Fruit fly (Drosophila melanogaster) whole organism, wandering third instar larva: ENCODE results near the gene CG4042.
A peak's percentile ranks its signal among the peaks of the same experiment; 100 is the strongest.

Experiments used
- Abd-B ChIP-seq: fragments of >200 bp; optimal IDR thresholded peaks from 2 replicates; lab custom pipeline; 2017; ENCODE audit warnings: missing biosample characterization, missing genetic modification characterization
- CG32264 ChIP-seq: fragments of 200-800 bp; sonication (Bioruptor generic); optimal IDR thresholded peaks from 2 replicates; lab custom pipeline; 2016; ENCODE audit warnings: missing biosample characterization, missing genetic modification characterization
- CG9705 ChIP-seq: fragments of 200-800 bp; sonication (Bioruptor generic); optimal IDR thresholded peaks from 2 replicates; lab custom pipeline; 2018; ENCODE audit warnings: missing biosample characterization, mild to moderate bottlenecking, missing genetic modification characterization
- CrebA ChIP-seq: fragments of 200-800 bp; sonication (Bioruptor generic); optimal IDR thresholded peaks from 2 replicates; lab custom pipeline; 2016; ENCODE audit warnings: missing biosample characterization, mild to moderate bottlenecking, missing genetic modification characterization, borderline replicate concordance
- Dfd ChIP-seq: fragments of >200 bp; optimal IDR thresholded peaks from 2 replicates; lab custom pipeline; 2017; ENCODE audit warnings: missing biosample characterization, missing genetic modification characterization
- Dif ChIP-seq: fragments of 200-275, 200-300 bp; sonication (Bioruptor generic); optimal IDR thresholded peaks from 2 replicates; lab custom pipeline; 2018; ENCODE audit warnings: missing biosample characterization, missing genetic modification characterization; ENCODE audit not compliant: partially characterized antibody
- GATAd ChIP-seq: sonication (Bioruptor generic); optimal IDR thresholded peaks from 2 replicates; lab custom pipeline; 2016; ENCODE audit warnings: missing biosample characterization, missing genetic modification characterization
- HLH106 ChIP-seq: fragments of 200-800 bp; optimal IDR thresholded peaks from 3 replicates; lab custom pipeline; 2019; ENCODE audit warnings: missing biosample characterization, mild to moderate bottlenecking, missing genetic modification characterization, moderate library complexity
- Hnf4 ChIP-seq: fragments of 200-800 bp; sonication (Bioruptor generic); optimal IDR thresholded peaks from 2 replicates; lab custom pipeline; 2016; ENCODE audit warnings: missing biosample characterization, mild to moderate bottlenecking, missing genetic modification characterization
- Hr78 ChIP-seq: fragments of >200 bp; optimal IDR thresholded peaks from 2 replicates; lab custom pipeline; 2017; ENCODE audit warnings: missing biosample characterization, missing genetic modification characterization
- Jra ChIP-seq: sonication (Bioruptor generic); optimal IDR thresholded peaks from 2 replicates; lab custom pipeline; 2016; ENCODE audit warnings: missing biosample characterization, missing genetic modification characterization
- Mio ChIP-seq: sonication (Bioruptor generic); optimal IDR thresholded peaks from 2 replicates; lab custom pipeline; 2016; ENCODE audit warnings: missing biosample characterization, missing genetic modification characterization
- Myc ChIP-seq: fragments of >200 bp; optimal IDR thresholded peaks from 2 replicates; lab custom pipeline; 2017
- N ChIP-seq: fragments of >200 bp; optimal IDR thresholded peaks from 2 replicates; lab custom pipeline; 2018; ENCODE audit warnings: missing biosample characterization, missing external identifiers, missing genetic modification characterization
- Sp1 ChIP-seq: fragments of 200-800 bp; sonication (Bioruptor generic); optimal IDR thresholded peaks from 3 replicates; lab custom pipeline; 2019; ENCODE audit warnings: missing biosample characterization, mild to moderate bottlenecking, missing genetic modification characterization, moderate library complexity
- Vsx2 ChIP-seq: fragments of 200-300, 225-300 bp; sonication (Bioruptor generic); optimal IDR thresholded peaks from 2 replicates; lab custom pipeline; 2018; ENCODE audit warnings: missing biosample characterization, missing genetic modification characterization; ENCODE audit not compliant: partially characterized antibody
- br ChIP-seq: fragments of 200-800 bp; sonication (Bioruptor generic); optimal IDR thresholded peaks from 2 replicates; lab custom pipeline; 2016; ENCODE audit warnings: missing biosample characterization, missing genetic modification characterization
- brk ChIP-seq: fragments of 200-800 bp; sonication (Bioruptor generic); optimal IDR thresholded peaks from 2 replicates; lab custom pipeline; 2016; ENCODE audit warnings: missing biosample characterization, mild to moderate bottlenecking, missing genetic modification characterization
- dl ChIP-seq, 2 experiments: fragments of 175-275, 200-275 bp in 1 of 2; fragments of 200-275 bp in 1 of 2; sonication (Bioruptor generic); optimal IDR thresholded peaks; lab custom pipeline; 2018; ENCODE audit warnings: mild to moderate bottlenecking in 2 of 2, missing biosample characterization in 2 of 2, missing genetic modification characterization in 2 of 2, moderate library complexity in 2 of 2; ENCODE audit not compliant: partially characterized antibody in 2 of 2, insufficient read depth in 1 of 2
- dmrt93B ChIP-seq: fragments of 200-800 bp; sonication (Bioruptor generic); optimal IDR thresholded peaks from 2 replicates; lab custom pipeline; 2018; ENCODE audit warnings: missing biosample characterization, mild to moderate bottlenecking, missing genetic modification characterization
- dsf ChIP-seq: sonication (Bioruptor generic); optimal IDR thresholded peaks from 2 replicates; lab custom pipeline; 2016; ENCODE audit warnings: missing biosample characterization, missing genetic modification characterization, borderline replicate concordance
- foxo ChIP-seq, 2 experiments: fragments of 200-800 bp; sonication (Bioruptor generic); optimal IDR thresholded peaks; 2 replicates in 1 of 2; 3 replicates in 1 of 2; lab custom pipeline; 2016 to 2017; ENCODE audit warnings: missing biosample characterization in 2 of 2, missing genetic modification characterization in 2 of 2
- fru ChIP-seq: fragments of 200-800 bp; sonication (Bioruptor generic); optimal IDR thresholded peaks from 3 replicates; lab custom pipeline; 2016; ENCODE audit warnings: missing biosample characterization, mild to moderate bottlenecking, missing genetic modification characterization
- lola ChIP-seq: fragments of >200 bp; optimal IDR thresholded peaks from 2 replicates; lab custom pipeline; 2017; ENCODE audit warnings: missing biosample characterization, missing genetic modification characterization
- pan ChIP-seq: fragments of >200 bp; optimal IDR thresholded peaks from 2 replicates; lab custom pipeline; 2017
- rgr ChIP-seq: fragments of 200-800 bp; sonication (Bioruptor generic); optimal IDR thresholded peaks from 3 replicates; lab custom pipeline; 2016; ENCODE audit warnings: missing biosample characterization, mild to moderate bottlenecking, missing genetic modification characterization
- sage ChIP-seq: fragments of 200-800 bp; sonication (Bioruptor generic); optimal IDR thresholded peaks from 2 replicates; lab custom pipeline; 2016; ENCODE audit warnings: missing biosample characterization, mild to moderate bottlenecking, missing genetic modification characterization
- sv ChIP-seq: fragments of 200-800 bp; sonication (Bioruptor generic); optimal IDR thresholded peaks from 3 replicates; lab custom pipeline; 2016; ENCODE audit warnings: missing biosample characterization, missing genetic modification characterization
- tai ChIP-seq: sonication (Bioruptor generic); optimal IDR thresholded peaks from 2 replicates; lab custom pipeline; 2016; ENCODE audit warnings: missing biosample characterization, missing genetic modification characterization
- usp ChIP-seq: fragments of >200 bp; optimal IDR thresholded peaks from 2 replicates; lab custom pipeline; 2017; ENCODE audit warnings: missing biosample characterization, missing genetic modification characterization
- woc ChIP-seq: sonication (Bioruptor generic); optimal IDR thresholded peaks from 2 replicates; lab custom pipeline; 2016; ENCODE audit warnings: missing biosample characterization, mild to moderate bottlenecking, missing genetic modification characterization

CG4042 gene

DNA sequence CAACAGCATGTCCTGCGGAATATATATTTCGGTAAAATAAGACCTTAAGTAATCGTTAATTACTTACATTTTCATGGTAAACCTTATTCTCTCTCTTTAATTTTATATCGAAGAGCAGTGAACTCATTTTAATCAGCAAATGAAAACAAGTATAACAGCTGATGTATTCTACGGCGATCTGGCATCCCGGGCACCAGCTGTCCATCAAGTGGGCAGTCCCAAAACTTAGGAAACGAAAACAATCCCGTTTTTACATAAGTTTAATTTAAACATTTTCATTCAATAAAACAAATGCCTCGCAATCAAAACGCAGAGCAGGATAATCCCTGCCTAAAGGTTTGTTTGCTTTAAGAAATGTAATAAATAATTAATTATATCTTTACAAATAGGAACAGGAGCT lies 2.0 kb downstream of the CG4042 start, which contains the start of the genes CG4074 and CG4186:
CG4074 (minus strand) TSS at position 151 of the 400 bp plus-strand sequence.
CG4186 (plus strand) TSS at position 237 of the 400 bp plus-strand sequence.
- TF ChIP-seq Dfd (GFP tag; lab: Kevin White, UChicago), result no peak
- TF ChIP-seq sage (GFP tag; lab: Kevin White, UChicago), result peak; percentile 5
- no peak for TF ChIP-seq usp

DNA sequence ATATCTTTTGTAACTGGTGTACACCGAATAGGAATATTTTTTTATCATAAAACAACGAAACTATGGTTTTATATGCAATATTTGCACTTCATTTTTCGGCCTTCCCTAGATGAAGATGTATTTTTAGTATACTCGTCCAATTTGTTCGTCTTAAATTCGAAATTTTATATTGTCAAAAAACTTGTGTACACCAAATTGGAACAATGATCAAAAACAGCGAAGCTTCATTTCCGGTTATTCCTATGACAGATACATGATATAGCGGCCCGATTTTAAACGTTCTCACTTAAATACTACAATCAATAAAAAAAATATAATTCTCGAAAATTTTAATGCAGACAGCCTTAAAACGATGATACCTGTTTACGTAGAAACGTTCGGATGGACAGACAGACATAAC lies 4.1 kb downstream of the CG4042 start:
- TF ChIP-seq rgr (GFP tag; lab: Kevin White, UChicago), result no peak
- no peak for TF ChIP-seq Dfd (GFP tag; lab: Kevin White, UChicago)
- no peak for TF ChIP-seq CrebA
- no peak for TF ChIP-seq CG9705
- TF ChIP-seq tai (GFP tag; lab: Kevin White, UChicago), result no peak
- TF ChIP-seq dmrt93B (GFP tag; lab: Kevin White, UChicago), result no peak
- TF ChIP-seq Myc (lab: Kevin White, UChicago), result no peak
- no peak for TF ChIP-seq Abd-B (GFP tag; lab: Kevin White, UChicago)
- no peak for TF ChIP-seq sv (GFP tag; lab: Kevin White, UChicago)
- no peak for TF ChIP-seq foxo (GFP tag; optimal IDR thresholded peaks at IDR 0.05; lab: Kevin White, UChicago)
- TF ChIP-seq Dif (GFP tag; lab: Kevin White, UChicago), result no peak
- TF ChIP-seq Sp1 (GFP tag; lab: Kevin White, UChicago), result no peak
- TF ChIP-seq fru (GFP tag; lab: Kevin White, UChicago), result no peak
- TF ChIP-seq Jra (GFP tag; lab: Kevin White, UChicago), result no peak
- no peak for TF ChIP-seq GATAd (GFP tag; lab: Kevin White, UChicago)

DNA sequence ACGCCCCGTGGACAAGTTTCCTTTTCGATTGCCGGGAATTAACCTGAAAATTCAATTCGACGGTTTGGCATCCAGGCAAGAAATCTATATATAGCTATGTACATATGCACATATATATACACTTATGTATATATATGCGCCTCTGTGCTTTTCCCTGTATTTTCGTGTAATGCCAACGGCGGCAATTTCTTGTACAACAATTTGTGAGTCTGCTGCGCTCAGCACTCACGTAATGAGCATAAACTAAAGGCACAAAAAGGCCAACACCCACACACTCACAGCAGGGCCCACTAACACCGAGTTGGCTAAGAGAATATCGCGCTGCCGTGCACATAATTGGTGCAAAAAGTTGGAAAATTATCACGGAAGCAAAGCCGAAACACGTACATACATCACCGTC lies 9.8 kb downstream of the CG4042 start:
- TF ChIP-seq lola (GFP tag; lab: Kevin White, UChicago) (no peak), CrebA (no peak), sv (GFP tag; lab: Kevin White, UChicago) (no peak), brk (GFP tag; lab: Kevin White, UChicago) (no peak), Mio (GFP tag; lab: Kevin White, UChicago) (no peak), N (GFP tag; lab: Kevin White, UChicago) (no peak), HLH106 (tag; lab: Kevin White, UChicago) (no peak), CG9705 (no peak), dsf (GFP tag; lab: Kevin White, UChicago) (no peak)
- TF ChIP-seq, all 38 proteins: peak for 0

DNA sequence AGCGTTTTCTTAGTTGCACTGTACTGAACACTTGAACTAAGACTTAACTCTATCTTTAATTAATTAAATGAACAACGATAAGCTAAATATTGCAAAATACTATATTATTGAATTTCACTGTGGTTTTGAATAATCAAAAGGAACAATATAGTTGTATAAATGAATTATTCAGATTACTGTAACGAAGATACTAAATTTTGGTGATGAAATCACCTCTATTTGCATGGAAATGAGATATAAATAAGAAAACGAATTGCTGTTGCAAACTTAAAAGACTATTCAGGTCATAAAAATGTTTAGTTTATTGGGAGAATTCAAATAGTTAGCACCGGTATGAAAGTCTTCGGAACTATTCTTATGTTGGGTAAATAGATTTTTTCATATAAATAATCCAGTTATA lies 12.7 kb downstream of the CG4042 start, which contains the start of gene CG43251:
CG43251 (plus strand) TSS at position 301 of the 400 bp plus-strand sequence.
- no peak for TF ChIP-seq Vsx2 (GFP tag; lab: Kevin White, UChicago)
- TF ChIP-seq tai (GFP tag; lab: Kevin White, UChicago), result no peak
- TF ChIP-seq Sp1 (GFP tag; lab: Kevin White, UChicago), result no peak
- TF ChIP-seq woc (GFP tag; lab: Kevin White, UChicago), result no peak
- TF ChIP-seq Hr78 (GFP tag; lab: Kevin White, UChicago), result no peak
- no peak for TF ChIP-seq CG9705
- no peak for TF ChIP-seq CG32264
- TF ChIP-seq lola (GFP tag; lab: Kevin White, UChicago), result no peak
- TF ChIP-seq dl (GFP tag; optimal IDR thresholded peaks at IDR 0.05; lab: Kevin White, UChicago; ENCODE audit: insufficient read depth in 1 of 2, partially characterized antibody in 2 of 2), result no peak
- no peak for TF ChIP-seq Dif (GFP tag; lab: Kevin White, UChicago)
- TF ChIP-seq foxo (GFP tag; optimal IDR thresholded peaks at IDR 0.05; lab: Kevin White, UChicago), result no peak
- TF ChIP-seq brk (GFP tag; lab: Kevin White, UChicago), result no peak

dm6 chr3L:20755585-20755984 lies 15.7 kb downstream of the CG4042 start, which contains the start of gene CG33912:
Gene CG33912 (minus strand): TSS chr3L:20755685.
- no peak for TF ChIP-seq usp
- TF ChIP-seq lola (GFP tag; lab: Kevin White, UChicago), result no peak
- TF ChIP-seq GATAd (GFP tag; lab: Kevin White, UChicago), result no peak
- TF ChIP-seq br (GFP tag; lab: Kevin White, UChicago), result no peak
- TF ChIP-seq Hnf4 (GFP tag; lab: Kevin White, UChicago), result no peak
- TF ChIP-seq pan (lab: Kevin White, UChicago), result no peak
- TF ChIP-seq dmrt93B (GFP tag; lab: Kevin White, UChicago), result no peak
- TF ChIP-seq brk (GFP tag; lab: Kevin White, UChicago), result no peak
- no peak for TF ChIP-seq rgr (GFP tag; lab: Kevin White, UChicago)
- no peak for TF ChIP-seq sage (GFP tag; lab: Kevin White, UChicago)
- no peak for TF ChIP-seq Myc (lab: Kevin White, UChicago)
